Worm (Caenorhabditis elegans) whole organism, mixed stage, embryonic: ENCODE results near the gene knl-1.

Experiments
- M03D4.4 ChIP-seq: sonication (generic microtip); optimal IDR thresholded peaks from 2 replicates; lab custom pipeline; 2017; ENCODE audit warnings: mild to moderate bottlenecking, missing genetic modification characterization, missing compliant biosample characterization
- bed-3 ChIP-seq: fragments of 200-800 bp; sonication (Bioruptor generic); optimal IDR thresholded peaks from 3 replicates; lab custom pipeline; 2018; ENCODE audit warnings: mild to moderate bottlenecking, missing genetic modification characterization, moderate library complexity, missing compliant biosample characterization
- blmp-1 ChIP-seq: fragments of 150-350 bp; optimal IDR thresholded peaks from 2 replicates; lab custom pipeline; 2014; ENCODE audit warnings: missing biosample characterization, missing genetic modification characterization
- ceh-39 ChIP-seq: fragments of 150-350 bp; optimal IDR thresholded peaks from 2 replicates; lab custom pipeline; 2014; ENCODE audit warnings: missing biosample characterization, missing genetic modification characterization
- ceh-43 ChIP-seq: fragments of 200-800 bp; sonication (Bioruptor generic); optimal IDR thresholded peaks from 2 replicates; lab custom pipeline; 2018; ENCODE audit warnings: mild to moderate bottlenecking, missing genetic modification characterization, moderate library complexity, missing compliant biosample characterization
- ceh-83 ChIP-seq: fragments of 200-800 bp; sonication (Bioruptor generic); optimal IDR thresholded peaks from 2 replicates; lab custom pipeline; 2018; ENCODE audit warnings: mild to moderate bottlenecking, missing genetic modification characterization, missing compliant biosample characterization
- ces-1 ChIP-seq: fragments of 150-350 bp; optimal IDR thresholded peaks from 2 replicates; lab custom pipeline; 2014; ENCODE audit warnings: missing biosample characterization, missing genetic modification reagents, missing genetic modification characterization
- cnd-1 ChIP-seq: fragments of 200-800 bp; sonication (Bioruptor generic); optimal IDR thresholded peaks from 2 replicates; lab custom pipeline; 2018; ENCODE audit warnings: mild to moderate bottlenecking, missing genetic modification characterization, missing compliant biosample characterization
- drap-1 ChIP-seq: fragments of 200-800 bp; sonication (Bioruptor generic); optimal IDR thresholded peaks from 3 replicates; lab custom pipeline; 2018; ENCODE audit warnings: mild to moderate bottlenecking, missing genetic modification characterization, missing compliant biosample characterization
- elt-1 ChIP-seq: sonication (generic microtip); optimal IDR thresholded peaks from 2 replicates; lab custom pipeline; 2017; ENCODE audit warnings: missing genetic modification characterization, mild to moderate bottlenecking, missing compliant biosample characterization, antibody characterized with exemption, moderate library complexity, borderline replicate concordance; ENCODE audit not compliant: insufficient read depth
- elt-3 ChIP-seq: fragments of 150-350 bp; optimal IDR thresholded peaks from 2 replicates; lab custom pipeline; 2014; ENCODE audit warnings: missing biosample characterization, missing genetic modification characterization
- flh-1 ChIP-seq: fragments of 200-800 bp; sonication (Bioruptor generic); optimal IDR thresholded peaks from 2 replicates; lab custom pipeline; 2018; ENCODE audit warnings: mild to moderate bottlenecking, missing genetic modification characterization, moderate library complexity, missing compliant biosample characterization
- ham-2 ChIP-seq: fragments of 200-800 bp; sonication (Bioruptor generic); optimal IDR thresholded peaks from 2 replicates; lab custom pipeline; 2018; ENCODE audit warnings: mild to moderate bottlenecking, missing genetic modification characterization, missing compliant biosample characterization
- hlh-1 ChIP-seq: fragments of 150-350 bp; optimal IDR thresholded peaks from 2 replicates; lab custom pipeline; 2014; ENCODE audit warnings: missing biosample characterization, missing genetic modification reagents, missing genetic modification characterization
- lin-13 ChIP-seq: fragments of 150-350 bp; optimal IDR thresholded peaks from 2 replicates; lab custom pipeline; 2014; ENCODE audit warnings: missing biosample characterization, missing genetic modification characterization
- lin-32 ChIP-seq: fragments of 200-800 bp; sonication (Bioruptor generic); optimal IDR thresholded peaks from 2 replicates; lab custom pipeline; 2018; ENCODE audit warnings: mild to moderate bottlenecking, missing genetic modification characterization, missing compliant biosample characterization
- lsy-2 ChIP-seq: fragments of 150-350 bp; optimal IDR thresholded peaks from 2 replicates; lab custom pipeline; 2014; ENCODE audit warnings: missing biosample characterization, missing genetic modification characterization
- mab-5 ChIP-seq: fragments of 150-350 bp; optimal IDR thresholded peaks from 2 replicates; lab custom pipeline; 2014; ENCODE audit warnings: missing biosample characterization, missing genetic modification characterization
- mep-1 ChIP-seq: fragments of 150-350 bp; optimal IDR thresholded peaks from 2 replicates; lab custom pipeline; 2017; ENCODE audit warnings: missing biosample characterization, missing genetic modification reagents, missing genetic modification characterization, inconsistent platforms
- mls-2 ChIP-seq: sonication (generic microtip); optimal IDR thresholded peaks from 2 replicates; lab custom pipeline; 2016; ENCODE audit warnings: mild to moderate bottlenecking, missing genetic modification characterization, moderate library complexity, missing compliant biosample characterization
- nhr-12 ChIP-seq: fragments of 150-350 bp; optimal IDR thresholded peaks from 2 replicates; lab custom pipeline; 2014; ENCODE audit warnings: missing biosample characterization, missing genetic modification characterization
- nhr-2 ChIP-seq: fragments of 150-350 bp; optimal IDR thresholded peaks from 2 replicates; lab custom pipeline; 2014; ENCODE audit warnings: missing biosample characterization, missing genetic modification characterization
- nhr-237 ChIP-seq: fragments of 150-350 bp; optimal IDR thresholded peaks from 2 replicates; lab custom pipeline; 2014; ENCODE audit warnings: missing biosample characterization, missing genetic modification characterization
- nhr-28 ChIP-seq: fragments of 150-350 bp; optimal IDR thresholded peaks from 2 replicates; lab custom pipeline; 2014; ENCODE audit warnings: missing biosample characterization, missing genetic modification characterization
- nhr-76 ChIP-seq: sonication (generic microtip); optimal IDR thresholded peaks from 2 replicates; lab custom pipeline; 2017; ENCODE audit warnings: missing biosample characterization, missing genetic modification characterization
- pha-4 ChIP-seq: fragments of 150-350 bp; optimal IDR thresholded peaks from 2 replicates; lab custom pipeline; 2018; ENCODE audit warnings: missing biosample characterization, missing genetic modification reagents, missing genetic modification characterization
- sem-2 ChIP-seq: fragments of 200-800 bp; sonication (Bioruptor generic); optimal IDR thresholded peaks from 2 replicates; lab custom pipeline; 2018; ENCODE audit warnings: mild to moderate bottlenecking, missing genetic modification characterization, missing compliant biosample characterization
- snpc-4 ChIP-seq: fragments of 150-350 bp; optimal IDR thresholded peaks from 2 replicates; lab custom pipeline; 2014; ENCODE audit warnings: missing biosample characterization, missing genetic modification characterization
- sptf-1 ChIP-seq: sonication (generic microtip); optimal IDR thresholded peaks from 2 replicates; lab custom pipeline; 2017; ENCODE audit warnings: mild to moderate bottlenecking, missing genetic modification characterization, moderate library complexity, missing compliant biosample characterization
- tbx-8 ChIP-seq: fragments of 200-800 bp; sonication (Bioruptor generic); optimal IDR thresholded peaks from 2 replicates; lab custom pipeline; 2018; ENCODE audit warnings: mild to moderate bottlenecking, missing genetic modification characterization, moderate library complexity, missing compliant biosample characterization
- unc-120 ChIP-seq: sonication (generic microtip); optimal IDR thresholded peaks from 2 replicates; lab custom pipeline; 2017; ENCODE audit warnings: missing genetic modification characterization, missing compliant biosample characterization; ENCODE audit not compliant: poor library complexity, severe bottlenecking
- unc-39 ChIP-seq: fragments of 150-350 bp; optimal IDR thresholded peaks from 2 replicates; lab custom pipeline; 2014; ENCODE audit warnings: missing biosample characterization, missing genetic modification characterization
- unc-62 ChIP-seq: fragments of 150-350 bp; optimal IDR thresholded peaks from 2 replicates; lab custom pipeline; 2014; ENCODE audit warnings: missing biosample characterization, missing genetic modification reagents, missing genetic modification characterization
- zip-8 ChIP-seq: fragments of 150-350 bp; optimal IDR thresholded peaks from 2 replicates; lab custom pipeline; 2014; ENCODE audit warnings: missing biosample characterization, missing genetic modification characterization
- ztf-11 ChIP-seq: fragments of 150-350 bp; optimal IDR thresholded peaks from 2 replicates; lab custom pipeline; 2014; ENCODE audit warnings: missing biosample characterization, missing genetic modification characterization

Gene knl-1

DNA sequence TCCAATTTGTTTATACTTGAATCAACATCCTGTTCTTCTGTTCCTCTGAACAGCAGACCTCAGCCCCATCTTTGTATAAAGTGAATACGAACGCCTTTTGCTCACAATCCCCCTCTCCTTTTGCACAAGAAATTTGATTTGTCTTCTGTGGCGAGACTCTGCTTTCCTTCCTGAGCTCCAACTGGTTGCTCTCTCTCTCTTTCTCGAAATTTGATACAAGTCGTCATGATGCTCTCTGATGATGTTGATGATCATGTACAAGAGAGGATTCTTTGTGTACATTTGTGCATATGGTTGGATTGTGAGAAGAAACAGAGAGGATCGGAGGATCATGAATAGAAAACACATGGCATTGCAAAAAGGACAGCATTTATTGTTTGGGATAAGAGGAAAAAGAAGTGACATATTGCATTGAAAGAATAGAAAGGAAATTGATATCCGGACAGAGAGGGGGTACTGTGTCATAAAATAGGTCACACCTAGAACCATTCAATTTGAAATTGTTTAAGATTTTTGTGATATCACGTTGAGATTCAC is 50.5 kb downstream of the knl-1 start:
- TF ChIP-seq ces-1 (GFP tag; lab: Kevin White, UChicago) (peak; percentile 54), hlh-1 (no peak), nhr-76 (tag; lab: Kevin White, UChicago) (no peak), blmp-1 (no peak), mep-1 (tag; lab: Kevin White, UChicago) (no peak), unc-62 (GFP tag; lab: Kevin White, UChicago) (no peak), pha-4 (tag; lab: Kevin White, UChicago) (peak; percentile 27), nhr-28 (no peak), lsy-2 (no peak), ztf-11 (tag; lab: Kevin White, UChicago) (no peak), nhr-237 (no peak), tbx-8 (GFP tag; lab: Kevin White, UChicago) (no peak), ceh-39 (tag; lab: Kevin White, UChicago) (no peak), unc-120 (tag; lab: Kevin White, UChicago) (no peak), lin-13 (tag; lab: Kevin White, UChicago) (no peak), elt-3 (tag; lab: Kevin White, UChicago) (no peak), ceh-83 (GFP tag; lab: Kevin White, UChicago) (peak; percentile 65), lin-32 (no peak), ceh-43 (GFP tag; lab: Kevin White, UChicago) (no peak), drap-1 (no peak), nhr-12 (tag; lab: Kevin White, UChicago) (no peak), M03D4.4 (tag; lab: Kevin White, UChicago) (no peak), unc-39 (tag; lab: Kevin White, UChicago) (no peak), cnd-1 (peak; percentile 8), ham-2 (no peak), elt-1 (tag; lab: Kevin White, UChicago) (no peak), zip-8 (no peak), snpc-4 (tag; lab: Kevin White, UChicago) (no peak), sem-2 (no peak), sptf-1 (tag; lab: Kevin White, UChicago) (no peak), nhr-2 (tag; lab: Kevin White, UChicago) (no peak), bed-3 (GFP tag; lab: Kevin White, UChicago) (no peak), mls-2 (peak; percentile 15), flh-1 (GFP tag; lab: Kevin White, UChicago) (no peak), mab-5 (tag; lab: Kevin White, UChicago) (no peak)

- TF ChIP-seq zip-8 (peak; percentile 95), nhr-12 (tag; lab: Kevin White, UChicago) (no peak)
Measured at ce11 chrIII:8303440-8303839, 53.0 kb downstream of the knl-1 start.
